Worm (Caenorhabditis elegans): ENCODE results near the gene str-158.

ce11 chrIV:4915689-4916088, 2.2 kb upstream of the str-158 start, which contains the start of gene str-155:
- TF ChIP-seq F13H6.1 (tag; optimal IDR thresholded peaks at IDR 0.05) (no peak), dve-1 (tag; optimal IDR thresholded peaks at IDR 0.05) (no peak), nfya-1 (tag; optimal IDR thresholded peaks at IDR 0.05) (no peak), sox-4 (tag; optimal IDR thresholded peaks at IDR 0.05) (no peak), ref-2 (tag; optimal IDR thresholded peaks at IDR 0.05) (no peak), tbx-2 (tag; optimal IDR thresholded peaks at IDR 0.05) (no peak), che-1 (tag; optimal IDR thresholded peaks at IDR 0.05) (no peak)

All from whole organism, late embryonic.